Worm (Caenorhabditis elegans) whole organism, L4/young adult: ENCODE measurements around the gene F44E2.4.

Source experiments
- dao-5 ChIP-seq: sonication (generic microtip); optimal IDR thresholded peaks from 2 replicates; lab custom pipeline; 2016; ENCODE audit warnings: missing genotype, missing genetic modification characterization, moderate library complexity, missing compliant biosample characterization
- him-1 ChIP-seq: sonication (generic microtip); optimal IDR thresholded peaks from 2 replicates; lab custom pipeline; 2016; ENCODE audit warnings: missing genotype, missing genetic modification reagents, missing genetic modification characterization, missing compliant biosample characterization

DNA sequence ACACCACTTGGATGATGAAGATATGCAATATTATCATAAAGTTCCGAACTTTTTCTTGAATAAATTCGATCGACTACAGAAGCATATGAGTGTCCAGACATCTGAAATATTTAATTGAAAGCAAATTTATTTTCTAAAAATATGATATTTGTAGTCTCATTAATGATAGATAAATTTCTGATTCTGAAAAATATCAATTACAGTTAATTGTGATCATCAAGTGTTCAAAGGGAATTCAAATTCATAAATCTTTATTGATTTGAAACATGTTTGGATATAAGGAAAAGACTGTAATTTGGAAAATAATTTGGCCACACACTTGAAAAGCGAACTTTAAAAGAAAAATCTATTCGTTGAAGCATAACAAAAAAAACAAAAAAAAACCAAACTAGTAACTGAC lies 31.0 kb downstream of the F44E2.4 start, which contains the start of gene F54F2.7:
- TF ChIP-seq him-1 (tag; lab: Kevin White, UChicago) (no peak), dao-5 (no peak)
